Worm (Caenorhabditis elegans): ENCODE measurements around the gene ule-5.

Gene ule-5

DNA sequence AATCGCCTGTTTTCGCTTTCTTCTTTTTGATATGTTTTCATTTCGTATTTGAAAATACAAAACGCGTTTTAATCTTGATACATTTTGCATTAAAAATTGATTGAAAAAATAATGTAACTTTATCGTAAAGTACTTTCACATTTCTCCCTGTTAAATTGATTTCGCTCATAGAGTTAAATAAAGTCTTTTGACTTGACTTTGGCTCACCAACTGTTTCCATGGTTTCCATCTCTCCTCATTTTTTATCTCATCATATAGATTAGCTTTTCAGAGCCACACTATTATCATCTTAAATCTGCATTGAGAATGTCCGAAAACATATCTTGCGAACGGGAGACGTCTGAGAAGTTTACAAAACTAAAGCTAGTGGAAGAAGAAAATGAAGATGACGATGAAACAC, 19.6 kb upstream of the ule-5 start, which contains the start of gene F54F7.10:
F54F7.10 (plus strand) TSS at position 301 of the 400 bp plus-strand sequence.
- TF ChIP-seq snpc-4 (GFP tag; optimal IDR thresholded peaks at IDR 0.05) (no peak), snpc-4 (tag; optimal IDR thresholded peaks at IDR 0.05) (no peak), F49E8.2 (tag; optimal IDR thresholded peaks at IDR 0.05; ENCODE audit: insufficient read depth) (no peak), ztf-6 (GFP tag; IDR thresholded peaks at IDR 0.05) (no peak), snpc-3.4 (tag; optimal IDR thresholded peaks at IDR 0.05) (no peak), nhr-179 (tag; optimal IDR thresholded peaks at IDR 0.05) (no peak), K11D2.4 (GFP tag; IDR thresholded peaks at IDR 0.05) (no peak), F55B11.4 (tag; optimal IDR thresholded peaks at IDR 0.05; ENCODE audit: borderline replicate concordance, insufficient read depth) (no peak), ztf-3 (GFP tag; optimal IDR thresholded peaks at IDR 0.05) (no peak), snpc-1.3 (tag; optimal IDR thresholded peaks at IDR 0.05; ENCODE audit: insufficient read depth) (no peak), nhr-90 (tag; optimal IDR thresholded peaks at IDR 0.05) (no peak), tbp1 (GFP tag; optimal IDR thresholded peaks at IDR 0.05) (no peak), D2030.7 (GFP tag; IDR thresholded peaks at IDR 0.05) (no peak), pbrm-1 (GFP tag; IDR thresholded peaks at IDR 0.05) (no peak), C06A6.2 (GFP tag; conservative IDR thresholded peaks at IDR 0.05) (no peak), madf-6 (GFP tag; IDR thresholded peaks at IDR 0.05) (no peak)

DNA sequence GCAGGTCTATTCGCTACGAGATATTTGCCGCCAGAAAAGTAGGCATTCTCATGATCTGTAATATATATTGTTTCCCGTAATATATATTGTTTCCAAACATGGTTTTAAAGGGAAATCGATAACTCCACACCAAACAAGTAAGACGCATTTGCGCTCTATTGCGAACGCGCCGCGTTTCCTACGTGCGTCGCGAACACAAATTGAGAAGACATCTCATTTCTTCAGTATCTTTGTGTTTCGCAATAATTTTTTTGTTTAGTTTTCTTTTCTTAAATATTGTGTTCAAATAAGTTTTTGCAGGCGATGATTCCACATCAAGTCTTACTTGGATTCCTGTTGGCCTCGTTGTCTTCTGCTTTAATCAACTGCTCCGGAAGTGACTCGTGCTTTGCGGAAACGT, 17.8 kb upstream of the ule-5 start, which contains the start of gene F54F7.6:
F54F7.6 (plus strand) TSS at position 301 of the 400 bp plus-strand sequence.
- TF ChIP-seq unc-130 (GFP tag; optimal IDR thresholded peaks at IDR 0.05) (no peak), rec-8 (tag; optimal IDR thresholded peaks at IDR 0.05) (no peak), K12H6.12 (tag; optimal IDR thresholded peaks at IDR 0.05) (no peak), nfya-1 (tag; optimal IDR thresholded peaks at IDR 0.05; ENCODE audit: borderline replicate concordance, insufficient read depth) (no peak), lin-40 (tag; optimal IDR thresholded peaks at IDR 0.05) (no peak), sea-2 (GFP tag; IDR thresholded peaks at IDR 0.05) (no peak), cebp-2 (GFP tag; IDR thresholded peaks at IDR 0.05) (no peak), madf-3 (GFP tag; IDR thresholded peaks at IDR 0.05) (no peak), pbrm-1 (GFP tag; IDR thresholded peaks at IDR 0.05) (no peak), F23B12.7 (tag; optimal IDR thresholded peaks at IDR 0.05; ENCODE audit: insufficient read depth) (no peak), F57C9.4 (tag; optimal IDR thresholded peaks at IDR 0.05) (no peak)

DNA sequence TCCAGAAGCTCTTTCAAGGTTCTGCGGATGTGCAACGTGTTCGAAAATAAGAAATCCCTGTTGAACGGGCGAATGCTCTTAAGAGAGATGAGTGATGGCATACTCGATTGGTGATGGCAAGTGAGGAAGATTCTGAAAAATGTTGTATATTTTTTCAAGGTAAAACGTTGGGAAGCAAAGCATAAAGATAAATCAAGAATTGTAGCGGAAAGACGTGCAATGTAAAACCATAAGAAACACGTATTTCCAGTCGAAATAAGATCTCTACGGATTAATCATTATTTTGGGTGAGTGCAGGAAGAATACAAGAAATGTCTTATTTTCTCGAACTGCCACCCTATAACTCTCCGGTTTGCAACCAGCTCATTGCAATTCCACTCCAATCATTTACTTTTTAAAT, 13.7 kb upstream of the ule-5 start, which contains the start of gene dot-1.2:
dot-1.2 (minus strand) TSS at position 101 of the 400 bp plus-strand sequence.
- TF ChIP-seq rec-8 (tag; optimal IDR thresholded peaks at IDR 0.05) (no peak), pha-4 (tag; optimal IDR thresholded peaks at IDR 0.05) (no peak), snpc-3.4 (tag; optimal IDR thresholded peaks at IDR 0.05) (no peak), chd-7 (tag; optimal IDR thresholded peaks at IDR 0.05) (no peak), rcor-1 (GFP tag; IDR thresholded peaks at IDR 0.05) (no peak), bed-1 (GFP tag; IDR thresholded peaks at IDR 0.05) (no peak), B0019.2 (GFP tag; conservative IDR thresholded peaks at IDR 0.05) (no peak), pbrm-1 (GFP tag; IDR thresholded peaks at IDR 0.05) (no peak), mxl-1 (tag; optimal IDR thresholded peaks at IDR 0.05) (no peak), ceh-40 (GFP tag; IDR thresholded peaks at IDR 0.05) (no peak), lin-26 (GFP tag; IDR thresholded peaks at IDR 0.05) (no peak), K11D2.4 (GFP tag; IDR thresholded peaks at IDR 0.05) (no peak), repo-1 (tag; optimal IDR thresholded peaks at IDR 0.05) (no peak), C17E4.6 (GFP tag; IDR thresholded peaks at IDR 0.05) (no peak)

All from whole organism, young adult.